Worm (Caenorhabditis elegans) whole organism, midembryonic: ENCODE measurements around the gene Y46G5A.47.

ENCODE experiments used
- flt-1 ChIP-seq: fragments of 200-800 bp; sonication (Bioruptor generic); IDR thresholded peaks from 2 replicates; pipeline ENCODE4 v1.3.6; 2022; ENCODE audit warnings: missing genetic modification characterization, missing compliant biosample characterization
- klf-2 ChIP-seq: fragments of 200-800 bp; sonication (Bioruptor generic); conservative IDR thresholded peaks from 2 replicates; pipeline ENCODE4 v1.3.6; 2022; ENCODE audit warnings: missing genetic modification reagents, missing genetic modification characterization, missing compliant biosample characterization
- med-1 ChIP-seq: sonication (generic microtip); optimal IDR thresholded peaks from 2 replicates; lab custom pipeline; 2017; ENCODE audit warnings: missing genetic modification characterization, mild to moderate bottlenecking, missing compliant biosample characterization, antibody characterized with exemption, missing genetic modification reagents; ENCODE audit not compliant: insufficient read depth
- tab-1 ChIP-seq: fragments of 200-800 bp; sonication (Bioruptor generic); IDR thresholded peaks from 2 replicates; pipeline ENCODE4 v1.3.6; 2022; ENCODE audit warnings: missing genetic modification characterization, missing compliant biosample characterization

DNA sequence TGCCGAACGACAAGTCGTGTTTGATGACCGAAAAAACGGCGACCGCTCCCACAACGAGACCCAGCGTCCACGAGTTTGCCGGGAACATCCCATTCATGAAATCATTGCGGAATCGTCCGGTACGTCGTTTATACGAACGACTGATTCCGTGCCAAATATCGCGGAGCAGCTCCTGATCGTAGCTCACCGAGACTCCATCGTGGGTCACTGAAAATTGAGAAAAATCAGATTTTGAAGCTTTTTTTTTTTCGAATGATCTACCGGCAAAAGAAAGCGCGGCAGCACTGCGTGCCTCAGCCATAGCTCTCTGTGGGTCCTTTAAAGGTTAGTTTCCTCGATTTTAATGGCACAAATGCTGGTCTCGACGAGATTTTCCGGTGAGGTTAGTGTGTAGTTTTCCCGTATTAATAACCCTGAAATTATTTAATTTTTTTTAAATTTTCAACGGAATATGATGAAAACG lies 9.0 kb downstream of the Y46G5A.47 start, which contains the start of gene cpt-1:
- TF ChIP-seq med-1 (GFP tag; lab: Kevin White, UChicago), result no peak
- no peak for TF ChIP-seq klf-2 (GFP tag; lab: Robert Waterston, UW)
- no peak for TF ChIP-seq tab-1 (GFP tag; lab: Robert Waterston, UW)
- TF ChIP-seq flt-1 (GFP tag; lab: Robert Waterston, UW), result no peak
